Worm (Caenorhabditis elegans): ENCODE results near the gene T25B9.9.

DNA sequence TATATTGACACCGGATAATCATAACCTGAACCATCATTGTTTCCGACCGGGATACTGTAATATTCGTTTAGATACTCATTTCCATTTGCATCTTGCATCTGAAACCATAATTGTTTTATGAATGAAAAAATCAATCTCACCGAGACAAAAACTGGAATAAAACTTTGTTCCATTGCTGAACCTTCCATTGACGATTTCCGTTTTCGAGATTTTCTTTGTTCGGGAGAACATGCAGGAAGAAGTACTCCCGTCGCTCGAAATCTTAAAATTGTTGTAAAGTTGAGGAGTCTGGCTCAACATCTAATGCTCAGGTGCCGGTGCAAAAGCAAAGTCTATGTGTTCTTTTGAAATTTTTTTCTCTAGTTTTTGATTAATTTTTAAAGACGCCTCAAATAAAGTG is 56.6 kb downstream of the T25B9.9 start:
- TF ChIP-seq nhr-77 (tag; optimal IDR thresholded peaks at IDR 0.05) (no peak), unc-62 (GFP tag; optimal IDR thresholded peaks at IDR 0.05) (no peak), nhr-11 (tag; optimal IDR thresholded peaks at IDR 0.05) (no peak), pqm-1 (tag; optimal IDR thresholded peaks at IDR 0.05) (no peak), nhr-12 (tag; optimal IDR thresholded peaks at IDR 0.05) (no peak), ceh-9 (tag; optimal IDR thresholded peaks at IDR 0.05) (no peak), zag-1 (tag; optimal IDR thresholded peaks at IDR 0.05) (no peak), jun-1 (tag; optimal IDR thresholded peaks at IDR 0.05) (no peak), nhr-76 (tag; optimal IDR thresholded peaks at IDR 0.05) (no peak), ztf-4 (tag; optimal IDR thresholded peaks at IDR 0.05) (no peak), unc-39 (tag; optimal IDR thresholded peaks at IDR 0.05) (no peak), ceh-82 (tag; optimal IDR thresholded peaks at IDR 0.05) (no peak), hmg-11 (tag; optimal IDR thresholded peaks at IDR 0.05) (no peak), ztf-11 (tag; optimal IDR thresholded peaks at IDR 0.05) (no peak)

All from whole organism, L3 larva.